Worm (Caenorhabditis elegans) whole organism, late embryonic: ENCODE data around the gene sqv-2.

Source experiments
- F13H6.1 ChIP-seq: sonication (generic microtip); optimal IDR thresholded peaks from 2 replicates; lab custom pipeline; 2016; ENCODE audit warnings: missing genetic modification characterization, missing compliant biosample characterization
- ceh-9 ChIP-seq: sonication (generic microtip); optimal IDR thresholded peaks from 2 replicates; lab custom pipeline; 2016; ENCODE audit warnings: mild to moderate bottlenecking, missing genetic modification characterization, inconsistent platforms, missing compliant biosample characterization
- che-1 ChIP-seq: sonication (generic microtip); optimal IDR thresholded peaks from 2 replicates; lab custom pipeline; 2016; ENCODE audit warnings: mild to moderate bottlenecking, missing genetic modification characterization, missing compliant biosample characterization
- ets-4 ChIP-seq: sonication (generic microtip); optimal IDR thresholded peaks from 2 replicates; lab custom pipeline; 2016; ENCODE audit warnings: missing genetic modification characterization, missing compliant biosample characterization
- eyg-1 ChIP-seq: sonication (generic microtip); optimal IDR thresholded peaks from 2 replicates; lab custom pipeline; 2016; ENCODE audit warnings: missing genotype, missing genetic modification characterization, missing compliant biosample characterization
- nhr-11 ChIP-seq: fragments of 150-350 bp; optimal IDR thresholded peaks from 2 replicates; lab custom pipeline; 2014; ENCODE audit warnings: missing biosample characterization, missing genetic modification characterization
- pax-1 ChIP-seq: fragments of 150-350 bp; optimal IDR thresholded peaks from 2 replicates; lab custom pipeline; 2014; ENCODE audit warnings: missing biosample characterization, missing genetic modification characterization
- sox-4 ChIP-seq: sonication (generic microtip); optimal IDR thresholded peaks from 2 replicates; lab custom pipeline; 2017; ENCODE audit warnings: mild to moderate bottlenecking, missing genetic modification characterization, inconsistent platforms, missing compliant biosample characterization
- unc-55 ChIP-seq: sonication (generic microtip); optimal IDR thresholded peaks from 2 replicates; lab custom pipeline; 2017; ENCODE audit warnings: missing biosample characterization, missing genetic modification reagents, missing genetic modification characterization

ce11 chrII:2856114-2856513, 38.1 kb downstream of the sqv-2 start:
- TF ChIP-seq F13H6.1 (tag; lab: Kevin White, UChicago) (no peak), che-1 (no peak), ceh-9 (tag; lab: Kevin White, UChicago) (no peak), unc-55 (no peak), eyg-1 (tag; lab: Kevin White, UChicago) (no peak), sox-4 (tag; lab: Kevin White, UChicago) (no peak), nhr-11 (tag; lab: Kevin White, UChicago) (no peak), ets-4 (tag; lab: Kevin White, UChicago) (no peak), pax-1 (tag; lab: Kevin White, UChicago) (no peak)
